Worm (Caenorhabditis elegans): ENCODE measurements around the gene ZC412.5.
"Not testable (repeated sequence)": the region's sequence is repeated elsewhere in the genome, so short reads cannot be mapped to it uniquely, and the experiment has no call there.

DNA sequence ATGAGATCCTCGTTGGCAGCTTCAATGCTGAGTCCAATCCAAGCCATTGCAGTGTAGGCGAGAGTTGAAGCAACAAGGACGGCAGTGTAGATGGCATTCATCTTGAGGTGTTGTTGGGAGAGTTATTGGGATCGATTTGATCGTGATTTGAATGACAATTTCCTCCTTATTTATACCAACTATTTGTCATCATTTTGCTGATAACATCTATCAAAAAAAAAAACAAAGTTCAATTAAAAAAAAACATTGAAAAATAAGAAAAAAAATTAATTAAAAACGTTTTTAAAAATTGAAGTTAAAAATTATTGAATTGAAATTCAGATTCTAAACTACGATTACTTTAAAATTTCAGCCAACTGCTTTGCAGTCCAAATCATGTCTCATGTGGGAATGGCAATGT lies 48.3 kb downstream of the ZC412.5 start, which contains the start of gene nspa-8:
- not testable (repeated sequence) for TF ChIP-seq ztf-11 (tag; optimal IDR thresholded peaks at IDR 0.05); pha-4 (tag; optimal IDR thresholded peaks at IDR 0.05); fkh-10 (GFP tag; optimal IDR thresholded peaks at IDR 0.05); lin-39 (tag; optimal IDR thresholded peaks at IDR 0.05); nhr-11 (tag; optimal IDR thresholded peaks at IDR 0.05); fos-1 (tag; optimal IDR thresholded peaks at IDR 0.05); nhr-12 (tag; optimal IDR thresholded peaks at IDR 0.05); skn-1 (tag; optimal IDR thresholded peaks at IDR 0.05)

Measured in whole organism, L3 larva.